Fruit fly (Drosophila melanogaster) whole organism, embryonic: ENCODE measurements around the gene Rlb1.
A peak's percentile ranks its signal among the peaks of the same experiment; 100 is the strongest.

ENCODE experiments used
- Ada2b ChIP-seq: fragments of 200-800 bp; sonication (Bioruptor generic); IDR thresholded peaks from 2 replicates; pipeline ENCODE4 v1.3.6; 2022; ENCODE audit warnings: missing biosample characterization, missing genetic modification characterization
- CG10147 ChIP-seq: fragments of 200-800 bp; sonication (Bioruptor generic); optimal IDR thresholded peaks from 2 replicates; lab custom pipeline; 2019; ENCODE audit warnings: missing biosample characterization, mild to moderate bottlenecking, missing genetic modification characterization, moderate library complexity
- CG10431 ChIP-seq: fragments of 200-800 bp; sonication (Bioruptor generic); optimal IDR thresholded peaks from 3 replicates; lab custom pipeline; 2018; ENCODE audit warnings: missing biosample characterization, mild to moderate bottlenecking, missing genetic modification characterization
- CG10462 ChIP-seq: fragments of 200-800 bp; sonication (Bioruptor generic); optimal IDR thresholded peaks from 2 replicates; lab custom pipeline; 2016; ENCODE audit warnings: missing biosample characterization, missing genetic modification characterization
- CG11085 ChIP-seq: fragments of 200-800 bp; sonication (Bioruptor generic); IDR thresholded peaks from 2 replicates; pipeline ENCODE4 v1.3.6; 2022; ENCODE audit warnings: missing biosample characterization, missing genetic modification characterization
- CG11093 ChIP-seq: fragments of 200-800 bp; sonication (Bioruptor generic); IDR thresholded peaks from 3 replicates; pipeline ENCODE4 v1.3.6; 2022; ENCODE audit warnings: missing biosample characterization, missing genetic modification characterization
- CG12071 ChIP-seq: fragments of 200-800 bp; sonication (Bioruptor generic); optimal IDR thresholded peaks from 3 replicates; lab custom pipeline; 2018; ENCODE audit warnings: missing biosample characterization, mild to moderate bottlenecking, missing genetic modification characterization
- CG12391 ChIP-seq: fragments of 200-800 bp; sonication (Bioruptor generic); optimal IDR thresholded peaks from 3 replicates; lab custom pipeline; 2018; ENCODE audit warnings: missing biosample characterization, mild to moderate bottlenecking, missing genetic modification characterization, moderate library complexity
- CG12659 ChIP-seq: fragments of 200-800 bp; sonication (Bioruptor generic); optimal IDR thresholded peaks from 3 replicates; lab custom pipeline; 2017; ENCODE audit warnings: mild to moderate bottlenecking, missing biosample characterization, missing genetic modification reagents, missing genetic modification characterization
- CG14710 ChIP-seq: fragments of 200-800 bp; sonication (Bioruptor generic); optimal IDR thresholded peaks from 3 replicates; lab custom pipeline; 2019; ENCODE audit warnings: missing biosample characterization, mild to moderate bottlenecking, missing genetic modification characterization, moderate library complexity
- CG15011 ChIP-seq: fragments of 200-800 bp; sonication (Bioruptor generic); optimal IDR thresholded peaks from 3 replicates; lab custom pipeline; 2018; ENCODE audit warnings: missing biosample characterization, mild to moderate bottlenecking, missing genetic modification characterization
- CG1529 ChIP-seq: fragments of 200-800 bp; sonication (Bioruptor generic); optimal IDR thresholded peaks from 3 replicates; lab custom pipeline; 2018; ENCODE audit warnings: missing biosample characterization, missing genetic modification characterization
- CG15479 ChIP-seq: fragments of 200-800 bp; sonication (Bioruptor generic); optimal IDR thresholded peaks from 3 replicates; lab custom pipeline; 2019; ENCODE audit warnings: missing biosample characterization, mild to moderate bottlenecking, missing genetic modification characterization, moderate library complexity
- CG15696 ChIP-seq: fragments of 200-800 bp; sonication (Bioruptor generic); optimal IDR thresholded peaks from 2 replicates; lab custom pipeline; 2019; ENCODE audit warnings: missing biosample characterization, mild to moderate bottlenecking, missing genetic modification characterization, moderate library complexity
- CG17912 ChIP-seq: fragments of 200-800 bp; sonication (Bioruptor generic); optimal IDR thresholded peaks from 2 replicates; lab custom pipeline; 2018; ENCODE audit warnings: missing biosample characterization, mild to moderate bottlenecking, missing genetic modification characterization
- CG4282 ChIP-seq: fragments of 200-800 bp; sonication (Bioruptor generic); optimal IDR thresholded peaks from 2 replicates; lab custom pipeline; 2016; ENCODE audit warnings: missing biosample characterization, missing genetic modification characterization
- CG4707 ChIP-seq: fragments of 200-800 bp; sonication (Bioruptor generic); optimal IDR thresholded peaks from 2 replicates; lab custom pipeline; 2018; ENCODE audit warnings: missing biosample characterization, mild to moderate bottlenecking, missing genetic modification characterization, moderate library complexity
- CG6654 ChIP-seq: fragments of 200-800 bp; sonication (Bioruptor generic); optimal IDR thresholded peaks from 2 replicates; lab custom pipeline; 2017; ENCODE audit warnings: missing biosample characterization, mild to moderate bottlenecking, missing genetic modification characterization
- CG6791 ChIP-seq: fragments of 200-800 bp; sonication (Bioruptor generic); IDR thresholded peaks from 3 replicates; pipeline ENCODE4 v1.3.6; 2022; ENCODE audit warnings: missing biosample characterization, missing genetic modification characterization; ENCODE audit not compliant: partially characterized antibody
- CG7556 ChIP-seq: fragments of 200-800 bp; sonication (Bioruptor generic); optimal IDR thresholded peaks from 2 replicates; lab custom pipeline; 2017; ENCODE audit warnings: missing biosample characterization, mild to moderate bottlenecking, missing genetic modification characterization
- CG7963 ChIP-seq: fragments of 200-800 bp; sonication (Bioruptor generic); IDR thresholded peaks from 3 replicates; pipeline ENCODE4 v1.3.6; 2022; ENCODE audit warnings: missing biosample characterization, missing genetic modification characterization; ENCODE audit not compliant: partially characterized antibody
- Dbx ChIP-seq: fragments of 200-800 bp; sonication (Bioruptor generic); IDR thresholded peaks from 3 replicates; pipeline ENCODE4 v1.3.6; 2022; ENCODE audit warnings: missing biosample characterization, missing genetic modification characterization
- Dek ChIP-seq: fragments of 200-800 bp; sonication (Bioruptor generic); optimal IDR thresholded peaks from 3 replicates; lab custom pipeline; 2019; ENCODE audit warnings: missing biosample characterization, mild to moderate bottlenecking, missing genetic modification characterization, moderate library complexity
- Dref ChIP-seq: fragments of 200-800 bp; sonication (Bioruptor generic); IDR thresholded peaks from 2 replicates; pipeline ENCODE4 v1.3.6; 2022; ENCODE audit warnings: missing biosample characterization, missing genetic modification characterization
- E2f2 ChIP-seq: fragments of 200-800 bp; sonication (Bioruptor generic); IDR thresholded peaks from 2 replicates; pipeline ENCODE4 v1.3.6; 2022; ENCODE audit warnings: missing biosample characterization, missing genetic modification characterization
- HHEX ChIP-seq: fragments of 200-800 bp; sonication (Bioruptor generic); optimal IDR thresholded peaks from 3 replicates; lab custom pipeline; 2017; ENCODE audit warnings: missing biosample characterization, mild to moderate bottlenecking, missing genetic modification characterization, missing genetic modification reagents
- Hr3 ChIP-seq: fragments of 200-800 bp; sonication (Bioruptor generic); optimal IDR thresholded peaks from 3 replicates; lab custom pipeline; 2016; ENCODE audit warnings: missing biosample characterization, missing genetic modification characterization
- Lhr ChIP-seq: fragments of 200-800 bp; sonication (Bioruptor generic); optimal IDR thresholded peaks from 3 replicates; lab custom pipeline; 2017; ENCODE audit warnings: mild to moderate bottlenecking, missing biosample characterization, missing genetic modification reagents, missing genetic modification characterization
- NC2α ChIP-seq: fragments of 200-800 bp; sonication (Bioruptor generic); optimal IDR thresholded peaks from 2 replicates; lab custom pipeline; 2016; ENCODE audit warnings: missing biosample characterization, missing genetic modification characterization
- Xrp1 ChIP-seq: fragments of 200-800 bp; sonication (Bioruptor generic); IDR thresholded peaks from 2 replicates; pipeline ENCODE4 v1.3.6; 2022; ENCODE audit warnings: missing biosample characterization, missing genetic modification characterization
- abd-A ChIP-seq: fragments of 200-800 bp; sonication (Bioruptor generic); optimal IDR thresholded peaks from 3 replicates; lab custom pipeline; 2019; ENCODE audit warnings: missing biosample characterization, mild to moderate bottlenecking, missing genetic modification characterization, moderate library complexity
- aop ChIP-seq: fragments of 200-800 bp; sonication (Bioruptor generic); IDR thresholded peaks from 2 replicates; pipeline ENCODE4 v1.3.6; 2022; ENCODE audit warnings: missing biosample characterization, missing genetic modification characterization
- az2 ChIP-seq: fragments of 200-800 bp; sonication (Bioruptor generic); optimal IDR thresholded peaks from 3 replicates; lab custom pipeline; 2016; ENCODE audit warnings: missing biosample characterization, missing genetic modification characterization
- disco-r ChIP-seq: fragments of 200-800 bp; sonication (Bioruptor generic); optimal IDR thresholded peaks from 2 replicates; lab custom pipeline; 2016; ENCODE audit warnings: missing biosample characterization, missing genetic modification characterization
- ewg ChIP-seq: fragments of 200-800 bp; sonication (Bioruptor generic); optimal IDR thresholded peaks from 3 replicates; lab custom pipeline; 2017; ENCODE audit warnings: mild to moderate bottlenecking, missing biosample characterization, missing genetic modification reagents, missing genetic modification characterization
- ftz-f1 ChIP-seq: fragments of 200-800 bp; sonication (Bioruptor generic); optimal IDR thresholded peaks from 2 replicates; lab custom pipeline; 2016; ENCODE audit warnings: missing biosample characterization, missing genetic modification characterization
- gcm2 ChIP-seq: fragments of 200-800 bp; sonication (Bioruptor generic); optimal IDR thresholded peaks from 2 replicates; lab custom pipeline; 2016; ENCODE audit warnings: missing biosample characterization, missing genetic modification characterization
- ken ChIP-seq: fragments of 200-800 bp; sonication (Bioruptor generic); IDR thresholded peaks from 3 replicates; pipeline ENCODE4 v1.3.6; 2022; ENCODE audit warnings: missing biosample characterization, missing genetic modification characterization
- kni ChIP-seq: fragments of 200-800 bp; sonication (Bioruptor generic); optimal IDR thresholded peaks from 3 replicates; lab custom pipeline; 2017; ENCODE audit warnings: mild to moderate bottlenecking, missing biosample characterization, missing genetic modification reagents, missing genetic modification characterization
- maf-S ChIP-seq: fragments of 200-800 bp; sonication (Bioruptor generic); optimal IDR thresholded peaks from 2 replicates; lab custom pipeline; 2016; ENCODE audit warnings: missing biosample characterization, missing genetic modification characterization
- odd ChIP-seq: fragments of 200-800 bp; sonication (Bioruptor generic); optimal IDR thresholded peaks from 2 replicates; lab custom pipeline; 2017; ENCODE audit warnings: missing biosample characterization, mild to moderate bottlenecking, missing genetic modification characterization
- sens-2 ChIP-seq: fragments of 200-800 bp; sonication (Bioruptor generic); IDR thresholded peaks from 2 replicates; pipeline ENCODE4 v1.3.6; 2022; ENCODE audit warnings: missing biosample characterization, missing genetic modification characterization
- shn ChIP-seq: fragments of 200-800 bp; sonication (Bioruptor generic); optimal IDR thresholded peaks from 3 replicates; lab custom pipeline; 2016; ENCODE audit warnings: missing biosample characterization, missing genetic modification characterization
- sr ChIP-seq: fragments of 200-800 bp; sonication (Bioruptor generic); IDR thresholded peaks from 3 replicates; pipeline ENCODE4 v1.3.6; 2022; ENCODE audit warnings: missing biosample characterization, missing genetic modification characterization
- sug ChIP-seq: fragments of 200-800 bp; optimal IDR thresholded peaks from 2 replicates; lab custom pipeline; 2019; ENCODE audit warnings: missing biosample characterization, mild to moderate bottlenecking, missing genetic modification characterization, moderate library complexity
- tap ChIP-seq: fragments of 200-800 bp; optimal IDR thresholded peaks from 3 replicates; lab custom pipeline; 2019; ENCODE audit warnings: missing biosample characterization, mild to moderate bottlenecking, missing genetic modification characterization, moderate library complexity
- trem ChIP-seq: fragments of 200-800 bp; optimal IDR thresholded peaks from 3 replicates; lab custom pipeline; 2019; ENCODE audit warnings: missing biosample characterization, mild to moderate bottlenecking, missing genetic modification characterization, moderate library complexity
- ttk ChIP-seq: fragments of 200-800 bp; sonication (Bioruptor generic); IDR thresholded peaks from 2 replicates; pipeline ENCODE4 v2.1.2; 2022; ENCODE audit warnings: missing biosample characterization, missing genetic modification characterization
- zen ChIP-seq: fragments of 200-800 bp; sonication (Bioruptor generic); optimal IDR thresholded peaks from 3 replicates; lab custom pipeline; 2018; ENCODE audit warnings: missing biosample characterization, mild to moderate bottlenecking, missing genetic modification characterization, moderate library complexity
- zfh2 ChIP-seq: fragments of 200-800 bp; sonication (Bioruptor generic); optimal IDR thresholded peaks from 2 replicates; lab custom pipeline; 2016; ENCODE audit warnings: missing biosample characterization, missing genetic modification characterization

Gene Rlb1

DNA sequence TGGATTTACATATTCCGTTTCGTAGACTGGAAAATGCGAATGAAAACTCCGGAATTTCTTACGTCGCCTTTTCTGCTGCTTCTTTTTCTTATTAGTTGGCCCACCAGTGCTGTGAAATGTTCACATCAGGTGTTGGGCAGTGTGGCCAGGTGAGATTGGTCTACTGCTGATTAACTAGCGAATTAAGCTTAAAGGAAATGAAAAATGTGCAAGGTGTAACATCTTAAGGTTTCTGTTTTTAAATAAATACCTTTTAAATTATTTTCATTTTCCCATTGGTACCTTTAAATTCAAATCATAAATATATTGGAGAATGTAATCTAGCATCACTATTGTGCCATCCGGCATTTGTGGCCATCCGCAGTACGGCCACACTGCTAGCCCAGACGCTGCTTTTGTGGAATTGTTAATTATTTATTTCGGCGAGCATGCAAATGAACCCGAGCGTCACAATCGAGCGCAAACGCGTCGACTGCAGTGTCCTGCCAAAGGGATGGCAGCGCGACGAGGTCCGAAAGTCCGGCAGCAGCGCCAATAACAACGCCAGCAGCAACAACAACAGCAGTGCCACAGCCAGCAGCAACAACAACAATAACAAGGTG is 46.4 kb downstream of the Rlb1 start, which contains the start of the genes AP-1mu and MBD-like (continued):
- TF ChIP-seq CG6791 (GFP tag; lab: Robert Waterston, UW): no peak
- TF ChIP-seq CG15479: peak; percentile 19
- TF ChIP-seq CG7556 (GFP tag; lab: Kevin White, UChicago): peak; percentile 46
- TF ChIP-seq Dbx (GFP tag; lab: Robert Waterston, UW): peak; percentile 12; the same call in 1 of the 3 replicates
- no peak for TF ChIP-seq ftz-f1 (GFP tag; lab: Kevin White, UChicago)
- TF ChIP-seq trem (tag; lab: Kevin White, UChicago): peak; percentile 80
- peak; percentile 60 for TF ChIP-seq az2
- TF ChIP-seq Lhr: peak; percentile 66
- peak; percentile 44; the same call in 1 of the 3 replicates for TF ChIP-seq CG11093 (GFP tag; lab: Robert Waterston, UW)
- peak; percentile 41 for TF ChIP-seq CG10462 (GFP tag; lab: Kevin White, UChicago)
- TF ChIP-seq sens-2 (GFP tag; lab: Robert Waterston, UW): no peak
- no peak for TF ChIP-seq CG4282 (GFP tag; lab: Kevin White, UChicago)
- TF ChIP-seq zen (tag; lab: Kevin White, UChicago): peak; percentile 46
- TF ChIP-seq CG15696: peak; percentile 57
- TF ChIP-seq disco-r (GFP tag; lab: Kevin White, UChicago): no peak
- TF ChIP-seq ttk: no peak
- peak; percentile 70 for TF ChIP-seq sug (tag; lab: Kevin White, UChicago)
- TF ChIP-seq CG14710 (tag; lab: Kevin White, UChicago): peak; percentile 81
- TF ChIP-seq E2f2 (GFP tag; lab: Robert Waterston, UW): peak; percentile 60
- TF ChIP-seq CG6654 (GFP tag; lab: Kevin White, UChicago): no peak
- TF ChIP-seq CG10147: peak; percentile 46
- TF ChIP-seq kni (GFP tag; lab: Kevin White, UChicago): peak; percentile 10
- TF ChIP-seq ewg: peak; percentile 58
- peak; percentile 63 for TF ChIP-seq maf-S
- peak; percentile 81 for TF ChIP-seq zfh2
- TF ChIP-seq ken (GFP tag; lab: Robert Waterston, UW): peak; percentile 65; the same call in 2 of the 3 replicates
- peak; percentile 11 for TF ChIP-seq CG1529 (GFP tag; lab: Kevin White, UChicago)
- no peak for TF ChIP-seq tap
- TF ChIP-seq NC2α (GFP tag; lab: Kevin White, UChicago): no peak
- peak; percentile 81 for TF ChIP-seq CG12659
- TF ChIP-seq aop (GFP tag; lab: Robert Waterston, UW): no peak
- no peak for TF ChIP-seq CG7963
- peak; percentile 3 for TF ChIP-seq CG10431 (GFP tag; lab: Kevin White, UChicago)
- TF ChIP-seq odd (GFP tag; lab: Kevin White, UChicago): no peak
- TF ChIP-seq CG11085: no peak
- peak; percentile 66 for TF ChIP-seq Hr3 (GFP tag; lab: Kevin White, UChicago)
- 0 out of 2 replicates have a peak, but pooled peaks have one; percentile 18 for TF ChIP-seq Ada2b (GFP tag; lab: Robert Waterston, UW)
- no peak for TF ChIP-seq CG4707 (GFP tag; lab: Kevin White, UChicago)
- TF ChIP-seq CG12391 (tag; lab: Kevin White, UChicago): peak; percentile 79
- no peak for TF ChIP-seq gcm2
- TF ChIP-seq shn (GFP tag; lab: Kevin White, UChicago): peak; percentile 47
- peak; percentile 50 for TF ChIP-seq Xrp1 (GFP tag; lab: Robert Waterston, UW)
- peak; percentile 45 for TF ChIP-seq HHEX (GFP tag; lab: Kevin White, UChicago)
- 0 out of 2 replicates have a peak, but pooled peaks have one; percentile 37 for TF ChIP-seq Dref (GFP tag; lab: Robert Waterston, UW)
- TF ChIP-seq CG17912: peak; percentile 33
- TF ChIP-seq abd-A (tag; lab: Kevin White, UChicago): no peak
- peak; percentile 50 for TF ChIP-seq Dek
- TF ChIP-seq CG12071 (GFP tag; lab: Kevin White, UChicago): no peak
- TF ChIP-seq CG15011: no peak
- no peak for TF ChIP-seq sr (GFP tag; lab: Robert Waterston, UW)
